Worm (Caenorhabditis elegans) whole organism, L2 larva: ENCODE results near the gene sgk-1.

ENCODE experiments used
- C34F6.9 ChIP-seq: fragments of 150-350 bp; optimal IDR thresholded peaks from 2 replicates; lab custom pipeline; 2014; ENCODE audit warnings: missing biosample characterization, missing genetic modification characterization
- F13H6.1 ChIP-seq: sonication (generic microtip); optimal IDR thresholded peaks from 2 replicates; lab custom pipeline; 2016; ENCODE audit warnings: missing genetic modification characterization, missing compliant biosample characterization
- R02D3.7 ChIP-seq: fragments of 150-350 bp; optimal IDR thresholded peaks from 2 replicates; lab custom pipeline; 2014; ENCODE audit warnings: missing biosample characterization, missing genetic modification characterization
- Y55F3AM.14 ChIP-seq: fragments of 200-800 bp; sonication (Bioruptor generic); optimal IDR thresholded peaks from 2 replicates; lab custom pipeline; 2018; ENCODE audit warnings: mild to moderate bottlenecking, missing genetic modification characterization, missing compliant biosample characterization
- ZK546.5 ChIP-seq: sonication (generic microtip); optimal IDR thresholded peaks from 2 replicates; lab custom pipeline; 2017; ENCODE audit warnings: missing biosample characterization, missing genetic modification characterization
- alr-1 ChIP-seq: fragments of 150-350 bp; optimal IDR thresholded peaks from 2 replicates; lab custom pipeline; 2014; ENCODE audit warnings: missing biosample characterization, missing genetic modification characterization
- aly-2 ChIP-seq: fragments of 150-350 bp; optimal IDR thresholded peaks from 2 replicates; lab custom pipeline; 2014; ENCODE audit warnings: missing biosample characterization, missing genetic modification characterization
- ama-1 ChIP-seq: fragments of 150-350 bp; optimal IDR thresholded peaks from 2 replicates; lab custom pipeline; 2018; ENCODE audit warnings: inconsistent platforms
- blmp-1 ChIP-seq: sonication (generic microtip); optimal IDR thresholded peaks from 2 replicates; lab custom pipeline; 2017; ENCODE audit warnings: missing genetic modification characterization, mild to moderate bottlenecking, missing compliant biosample characterization, antibody characterized with exemption, moderate library complexity; ENCODE audit not compliant: insufficient read depth
- ceh-16 ChIP-seq: fragments of 150-350 bp; optimal IDR thresholded peaks from 2 replicates; lab custom pipeline; 2014; ENCODE audit warnings: missing biosample characterization, missing genetic modification characterization
- ceh-82 ChIP-seq: fragments of 150-350 bp; optimal IDR thresholded peaks from 2 replicates; lab custom pipeline; 2014; ENCODE audit warnings: missing biosample characterization, missing genetic modification characterization
- crh-2 ChIP-seq: sonication (generic microtip); optimal IDR thresholded peaks from 2 replicates; lab custom pipeline; 2017; ENCODE audit warnings: missing biosample characterization, missing genetic modification characterization
- dmd-4 ChIP-seq: sonication (generic microtip); optimal IDR thresholded peaks from 2 replicates; lab custom pipeline; 2017; ENCODE audit warnings: missing biosample characterization, missing genetic modification characterization
- egl-27 ChIP-seq: sonication (generic microtip); optimal IDR thresholded peaks from 3 replicates; lab custom pipeline; 2017; ENCODE audit warnings: missing biosample characterization, missing genetic modification reagents, missing genetic modification characterization
- elt-1 ChIP-seq: fragments of 150-350 bp; optimal IDR thresholded peaks from 2 replicates; lab custom pipeline; 2014; ENCODE audit warnings: missing biosample characterization, missing genetic modification characterization
- elt-3 ChIP-seq: sonication (generic microtip); optimal IDR thresholded peaks from 2 replicates; lab custom pipeline; 2017; ENCODE audit warnings: missing biosample characterization, missing genetic modification characterization
- fos-1 ChIP-seq: fragments of 150-350 bp; optimal IDR thresholded peaks from 2 replicates; lab custom pipeline; 2014; ENCODE audit warnings: missing biosample characterization, missing genetic modification characterization
- gmeb-1 ChIP-seq: fragments of 150-350 bp; optimal IDR thresholded peaks from 2 replicates; lab custom pipeline; 2014; ENCODE audit warnings: missing biosample characterization, missing genetic modification characterization
- lin-11 ChIP-seq: fragments of 150-350 bp; sonication (generic microtip); optimal IDR thresholded peaks from 2 replicates; lab custom pipeline; 2014; ENCODE audit warnings: missing biosample characterization, missing genetic modification characterization, inconsistent platforms, mixed read lengths
- lin-13 ChIP-seq: fragments of 150-350 bp; optimal IDR thresholded peaks from 2 replicates; lab custom pipeline; 2014; ENCODE audit warnings: missing biosample characterization, missing genetic modification reagents, missing genetic modification characterization
- lin-39 ChIP-seq: fragments of 150-350 bp; optimal IDR thresholded peaks from 2 replicates; lab custom pipeline; 2014; ENCODE audit warnings: missing biosample characterization, missing genetic modification reagents, missing genetic modification characterization
- lsy-2 ChIP-seq, 2 experiments: fragments of 150-350 bp in 1 of 2; sonication (generic microtip) in 1 of 2; optimal IDR thresholded peaks; 2 replicates each; lab custom pipeline; 2014 to 2017; ENCODE audit warnings: missing biosample characterization in 2 of 2, missing genetic modification characterization in 2 of 2
- mab-5 ChIP-seq: fragments of 150-350 bp; optimal IDR thresholded peaks from 2 replicates; lab custom pipeline; 2014; ENCODE audit warnings: missing biosample characterization, missing genetic modification characterization
- mbf-1 ChIP-seq: sonication (generic microtip); optimal IDR thresholded peaks from 2 replicates; lab custom pipeline; 2017; ENCODE audit warnings: missing biosample characterization, missing genetic modification characterization
- mdl-1 ChIP-seq, 2 experiments: fragments of 150-350 bp in 1 of 2; sonication (generic microtip) in 1 of 2; optimal IDR thresholded peaks; 2 replicates each; lab custom pipeline; 2017; ENCODE audit warnings: missing biosample characterization in 2 of 2, missing genetic modification characterization in 2 of 2
- nhr-10 ChIP-seq: sonication (generic microtip); optimal IDR thresholded peaks from 2 replicates; lab custom pipeline; 2017; ENCODE audit warnings: missing biosample characterization, missing genetic modification characterization
- nhr-11 ChIP-seq: fragments of 150-350 bp; optimal IDR thresholded peaks from 2 replicates; lab custom pipeline; 2014; ENCODE audit warnings: missing biosample characterization, missing genetic modification characterization
- nhr-12 ChIP-seq: fragments of 150-350 bp; optimal IDR thresholded peaks from 2 replicates; lab custom pipeline; 2014; ENCODE audit warnings: missing biosample characterization, missing genetic modification characterization
- nhr-129 ChIP-seq: fragments of 150-350 bp; optimal IDR thresholded peaks from 2 replicates; lab custom pipeline; 2014; ENCODE audit warnings: missing biosample characterization, missing genetic modification characterization
- nhr-21 ChIP-seq: fragments of 150-350 bp; optimal IDR thresholded peaks from 2 replicates; lab custom pipeline; 2014; ENCODE audit warnings: missing biosample characterization, missing genetic modification characterization
- nhr-23 ChIP-seq: fragments of 150-350 bp; optimal IDR thresholded peaks from 2 replicates; lab custom pipeline; 2014; ENCODE audit warnings: missing biosample characterization, missing genetic modification reagents, missing genetic modification characterization
- nhr-237 ChIP-seq: fragments of 150-350 bp; optimal IDR thresholded peaks from 2 replicates; lab custom pipeline; 2014; ENCODE audit warnings: missing biosample characterization, missing genetic modification characterization
- nhr-25 ChIP-seq: fragments of 150-350 bp; sonication (generic microtip); optimal IDR thresholded peaks from 3 replicates; lab custom pipeline; 2014; ENCODE audit warnings: missing biosample characterization, missing genetic modification characterization
- nhr-6 ChIP-seq: fragments of 150-350 bp; optimal IDR thresholded peaks from 2 replicates; lab custom pipeline; 2014; ENCODE audit warnings: missing biosample characterization, missing genetic modification characterization
- nhr-77 ChIP-seq: fragments of 150-350 bp; optimal IDR thresholded peaks from 2 replicates; lab custom pipeline; 2014; ENCODE audit warnings: missing biosample characterization, missing genetic modification characterization
- peb-1 ChIP-seq: fragments of 150-350 bp; optimal IDR thresholded peaks from 2 replicates; lab custom pipeline; 2014; ENCODE audit warnings: missing biosample characterization, missing genetic modification characterization
- sem-4 ChIP-seq: fragments of 150-350 bp; optimal IDR thresholded peaks from 2 replicates; lab custom pipeline; 2014; ENCODE audit warnings: missing biosample characterization, missing genetic modification reagents, missing genetic modification characterization
- skn-1 ChIP-seq: sonication (generic microtip); optimal IDR thresholded peaks from 2 replicates; lab custom pipeline; 2017; ENCODE audit warnings: missing biosample characterization, missing genetic modification characterization
- sma-3 ChIP-seq: sonication (generic microtip); optimal IDR thresholded peaks from 2 replicates; lab custom pipeline; 2016; ENCODE audit warnings: missing genetic modification reagents, missing genetic modification characterization, missing compliant biosample characterization
- sma-9 ChIP-seq, 2 experiments: fragments of 150-350 bp in 1 of 2; sonication (generic microtip) in 1 of 2; optimal IDR thresholded peaks; 2 replicates each; lab custom pipeline; 2014 to 2016; ENCODE audit warnings: missing genetic modification characterization in 2 of 2, mild to moderate bottlenecking in 1 of 2, missing biosample characterization in 1 of 2, missing compliant biosample characterization in 1 of 2, missing genetic modification reagents in 1 of 2, moderate library complexity in 1 of 2
- snpc-4 ChIP-seq: fragments of 150-350 bp; optimal IDR thresholded peaks from 2 replicates; lab custom pipeline; 2014; ENCODE audit warnings: missing biosample characterization, missing genetic modification characterization
- unc-39 ChIP-seq: fragments of 150-350 bp; optimal IDR thresholded peaks from 2 replicates; lab custom pipeline; 2014; ENCODE audit warnings: missing biosample characterization, missing genetic modification characterization
- unc-55 ChIP-seq: fragments of 150-350 bp; sonication (generic microtip); optimal IDR thresholded peaks from 3 replicates; lab custom pipeline; 2014; ENCODE audit warnings: missing biosample characterization, missing genetic modification reagents, missing genetic modification characterization
- unc-62 ChIP-seq: fragments of 150-350 bp; optimal IDR thresholded peaks from 2 replicates; lab custom pipeline; 2014; ENCODE audit warnings: missing biosample characterization, missing genetic modification reagents, missing genetic modification characterization
- zag-1 ChIP-seq: fragments of 150-350 bp; optimal IDR thresholded peaks from 2 replicates; lab custom pipeline; 2014; ENCODE audit warnings: missing biosample characterization, missing genetic modification characterization
- ztf-1 ChIP-seq: fragments of 200-800 bp; sonication (Bioruptor generic); conservative IDR thresholded peaks from 2 replicates; pipeline ENCODE4 v1.3.6; 2022; ENCODE audit warnings: missing genetic modification characterization, missing compliant biosample characterization
- ztf-11 ChIP-seq: sonication (generic microtip); optimal IDR thresholded peaks from 2 replicates; lab custom pipeline; 2017; ENCODE audit warnings: missing biosample characterization, missing genetic modification characterization
- ztf-4 ChIP-seq: fragments of 150-350 bp; optimal IDR thresholded peaks from 2 replicates; lab custom pipeline; 2014; ENCODE audit warnings: missing biosample characterization, missing genetic modification characterization

The sgk-1 gene

DNA sequence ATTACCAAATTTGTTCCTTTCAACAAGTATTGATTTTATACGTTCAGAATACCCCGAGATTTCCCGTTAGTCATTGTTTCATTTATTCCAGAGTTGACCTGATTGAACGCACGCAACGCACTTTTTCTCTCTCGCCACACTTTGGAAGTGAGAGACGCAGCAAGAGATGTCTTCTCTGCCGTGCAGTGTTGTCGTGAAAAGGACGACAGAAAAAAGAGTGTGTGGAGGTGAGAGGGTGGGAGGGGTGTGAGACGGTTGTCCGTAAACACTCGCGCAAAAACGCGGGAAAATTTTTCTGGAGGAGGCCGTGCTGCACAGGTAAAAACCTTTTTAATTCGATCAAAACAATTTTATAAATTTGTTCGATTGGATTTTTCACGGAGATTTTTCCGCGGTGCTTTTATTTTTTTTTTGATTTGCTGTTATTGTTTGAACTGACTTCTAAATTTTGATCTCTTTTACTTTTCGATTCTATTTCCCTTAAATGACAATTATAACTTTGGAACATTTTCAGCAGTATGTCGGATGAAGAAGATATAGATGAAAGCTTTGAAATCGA, 13.4 kb upstream of the sgk-1 start, which contains the start of gene sdc-1:
Gene sdc-1, plus strand, starts transcription at position 509 of the 559 bp plus-strand sequence.
- TF ChIP-seq F13H6.1 (tag; lab: Kevin White, UChicago): peak; percentile 46
- TF ChIP-seq ztf-4 (tag; lab: Kevin White, UChicago): no peak
- no peak for TF ChIP-seq elt-1
- TF ChIP-seq nhr-77 (tag; lab: Kevin White, UChicago): no peak
- TF ChIP-seq nhr-129 (tag; lab: Kevin White, UChicago): peak; percentile 62
- no peak for TF ChIP-seq unc-62
- no peak for TF ChIP-seq ceh-16 (tag; lab: Kevin White, UChicago)
- TF ChIP-seq crh-2 (tag; lab: Kevin White, UChicago): peak; percentile 25
- peak; percentile 1 for TF ChIP-seq egl-27 (tag; lab: Kevin White, UChicago)
- peak; percentile 4 for TF ChIP-seq gmeb-1 (tag; lab: Kevin White, UChicago)
- TF ChIP-seq unc-39: no peak
- peak; percentile 48 for TF ChIP-seq unc-55
- TF ChIP-seq R02D3.7: no peak
- TF ChIP-seq lin-11 (tag; lab: Kevin White, UChicago): peak; percentile 47
- TF ChIP-seq C34F6.9 (tag; lab: Kevin White, UChicago): peak; percentile 55
- no peak for TF ChIP-seq lin-13 (GFP tag; lab: Kevin White, UChicago)
- TF ChIP-seq lsy-2 (tag; optimal IDR thresholded peaks at IDR 0.05; lab: Kevin White, UChicago): peak in 1 of 2 experiments; percentile 48
- TF ChIP-seq nhr-25: no peak
- TF ChIP-seq alr-1 (tag; lab: Kevin White, UChicago): no peak
- TF ChIP-seq fos-1 (tag; lab: Kevin White, UChicago): peak; percentile 51
- TF ChIP-seq sma-9 (GFP tag; optimal IDR thresholded peaks at IDR 0.05; lab: Kevin White, UChicago): peak; percentile 34
- TF ChIP-seq sma-9 (tag; optimal IDR thresholded peaks at IDR 0.05; lab: Kevin White, UChicago): no peak
- TF ChIP-seq Y55F3AM.14 (GFP tag; lab: Kevin White, UChicago): no peak
- TF ChIP-seq mdl-1 (tag; optimal IDR thresholded peaks at IDR 0.05; lab: Kevin White, UChicago): peak; percentile 35 to 55

DNA sequence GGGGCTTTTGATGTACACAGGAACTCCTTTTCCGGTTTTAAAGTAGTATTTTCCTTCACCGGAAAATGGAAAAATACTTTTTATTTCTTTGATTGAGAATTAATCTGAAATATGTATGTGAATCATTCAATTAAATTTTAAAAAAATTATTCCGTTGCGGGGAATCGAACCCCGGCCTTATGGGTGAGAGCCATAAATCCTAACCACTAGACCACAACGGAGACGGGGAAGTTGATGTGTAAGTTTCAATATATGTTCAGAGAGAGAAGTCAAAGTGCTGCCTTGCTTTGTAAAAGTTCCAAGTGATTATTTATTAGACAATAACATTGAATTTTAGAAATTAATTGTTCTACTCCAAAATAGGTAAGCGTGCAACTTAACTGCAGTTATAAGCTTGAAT, 9.2 kb upstream of the sgk-1 start:
- TF ChIP-seq ztf-4 (tag; lab: Kevin White, UChicago): no peak
- peak; percentile 3 for TF ChIP-seq C34F6.9 (tag; lab: Kevin White, UChicago)
- no peak for TF ChIP-seq egl-27 (tag; lab: Kevin White, UChicago)
- TF ChIP-seq crh-2 (tag; lab: Kevin White, UChicago): peak; percentile 41
- no peak for TF ChIP-seq blmp-1
- no peak for TF ChIP-seq ama-1
- peak; percentile 23 for TF ChIP-seq nhr-129 (tag; lab: Kevin White, UChicago)
- peak; percentile 30 for TF ChIP-seq gmeb-1 (tag; lab: Kevin White, UChicago)
- TF ChIP-seq elt-1: no peak
- no peak for TF ChIP-seq Y55F3AM.14 (GFP tag; lab: Kevin White, UChicago)
- peak; percentile 4 for TF ChIP-seq nhr-21 (tag; lab: Kevin White, UChicago)
- TF ChIP-seq lsy-2 (tag; optimal IDR thresholded peaks at IDR 0.05; lab: Kevin White, UChicago): no peak
- TF ChIP-seq sem-4 (tag; lab: Kevin White, UChicago): no peak
- TF ChIP-seq alr-1 (tag; lab: Kevin White, UChicago): no peak
- TF ChIP-seq mdl-1 (tag; optimal IDR thresholded peaks at IDR 0.05; lab: Kevin White, UChicago): no peak
- TF ChIP-seq nhr-25: no peak
- TF ChIP-seq zag-1 (tag; lab: Kevin White, UChicago): no peak
- no peak for TF ChIP-seq peb-1 (tag; lab: Kevin White, UChicago)
- TF ChIP-seq elt-3 (tag; lab: Kevin White, UChicago): no peak
- TF ChIP-seq ceh-82 (tag; lab: Kevin White, UChicago): no peak
- no peak for TF ChIP-seq ztf-1 (GFP tag; lab: Robert Waterston, UW)
- no peak for TF ChIP-seq ZK546.5 (tag; lab: Kevin White, UChicago)
- no peak for TF ChIP-seq nhr-10 (tag; lab: Kevin White, UChicago)
- peak; percentile 4 for TF ChIP-seq nhr-11 (tag; lab: Kevin White, UChicago)
- peak; percentile 18 for TF ChIP-seq fos-1 (tag; lab: Kevin White, UChicago)
- no peak for TF ChIP-seq nhr-237 (tag; lab: Kevin White, UChicago)
- TF ChIP-seq nhr-6 (tag; lab: Kevin White, UChicago): no peak
- no peak for TF ChIP-seq lin-39
- no peak for TF ChIP-seq dmd-4 (tag; lab: Kevin White, UChicago)
- no peak for TF ChIP-seq nhr-23 (tag; lab: Kevin White, UChicago)
- TF ChIP-seq mbf-1 (tag; lab: Kevin White, UChicago): no peak
- peak; percentile 49 for TF ChIP-seq unc-55
- TF ChIP-seq lin-11 (tag; lab: Kevin White, UChicago): no peak
- TF ChIP-seq aly-2: no peak
- peak; percentile 17 for TF ChIP-seq F13H6.1 (tag; lab: Kevin White, UChicago)
- TF ChIP-seq ztf-11 (tag; lab: Kevin White, UChicago): no peak
- TF ChIP-seq unc-39: no peak
- TF ChIP-seq lin-13 (GFP tag; lab: Kevin White, UChicago): peak; percentile 28
- no peak for TF ChIP-seq snpc-4
- peak; percentile 61 for TF ChIP-seq sma-9 (GFP tag; optimal IDR thresholded peaks at IDR 0.05; lab: Kevin White, UChicago)
- TF ChIP-seq sma-9 (tag; optimal IDR thresholded peaks at IDR 0.05; lab: Kevin White, UChicago): no peak
- TF ChIP-seq ceh-16 (tag; lab: Kevin White, UChicago): no peak
- no peak for TF ChIP-seq skn-1 (tag; lab: Kevin White, UChicago)
- TF ChIP-seq mab-5 (tag; lab: Kevin White, UChicago): no peak
- TF ChIP-seq sma-3 (GFP tag; lab: Kevin White, UChicago): peak; percentile 43
- no peak for TF ChIP-seq R02D3.7
- no peak for TF ChIP-seq unc-62
- TF ChIP-seq nhr-12 (tag; lab: Kevin White, UChicago): no peak
- TF ChIP-seq nhr-77 (tag; lab: Kevin White, UChicago): no peak
